Fruit fly (Drosophila melanogaster) whole organism, pupa: ENCODE data around the gene CG5196.
A peak's percentile ranks its signal among the peaks of the same experiment; 100 is the strongest.

ENCODE experiments used
- CG10348 ChIP-seq: fragments of 200-800 bp; sonication (Bioruptor generic); IDR thresholded peaks from 2 replicates; pipeline ENCODE4 v1.3.6; 2022; ENCODE audit warnings: missing biosample characterization, missing genetic modification characterization
- CG13204 ChIP-seq: fragments of 200-800 bp; sonication (Bioruptor generic); optimal IDR thresholded peaks from 2 replicates; lab custom pipeline; 2018; ENCODE audit warnings: missing biosample characterization, mild to moderate bottlenecking, missing genetic modification characterization, moderate library complexity
- CG14655 ChIP-seq: fragments of 200-800 bp; sonication (Bioruptor generic); optimal IDR thresholded peaks from 3 replicates; lab custom pipeline; 2017; ENCODE audit warnings: mild to moderate bottlenecking, missing biosample characterization, missing genetic modification reagents, missing genetic modification characterization
- CG32121 ChIP-seq: fragments of 200-800 bp; sonication (Bioruptor generic); IDR thresholded peaks from 2 replicates; pipeline ENCODE4 v1.3.6; 2022; ENCODE audit warnings: missing biosample characterization, missing genetic modification characterization
- CG34367 ChIP-seq: fragments of 200-800 bp; sonication (Bioruptor generic); optimal IDR thresholded peaks from 2 replicates; lab custom pipeline; 2018; ENCODE audit warnings: missing biosample characterization, mild to moderate bottlenecking, missing genetic modification characterization
- CG8159 ChIP-seq: fragments of 200-800 bp; sonication (Bioruptor generic); optimal IDR thresholded peaks from 3 replicates; lab custom pipeline; 2018; ENCODE audit warnings: missing biosample characterization, mild to moderate bottlenecking, missing genetic modification characterization, moderate library complexity
- EcR ChIP-seq: fragments of 200-800 bp; sonication (Bioruptor generic); optimal IDR thresholded peaks from 3 replicates; lab custom pipeline; 2019; ENCODE audit warnings: missing biosample characterization, missing genetic modification characterization, mild to moderate bottlenecking, moderate library complexity, missing genetic modification reagents
- gl ChIP-seq: fragments of 200-800 bp; sonication (Bioruptor generic); optimal IDR thresholded peaks from 2 replicates; lab custom pipeline; 2018; ENCODE audit warnings: missing biosample characterization, mild to moderate bottlenecking, missing genetic modification characterization
- rn ChIP-seq: fragments of 200-800 bp; sonication (Bioruptor generic); IDR thresholded peaks from 2 replicates; pipeline ENCODE4 v1.3.6; 2022; ENCODE audit warnings: missing biosample characterization, missing genetic modification characterization

dm6 chr3R:12375258-12375783 is 32.8 kb upstream of the CG5196 start, which contains the start of gene GstD5:
- no peak for TF ChIP-seq CG34367
- TF ChIP-seq CG14655: no peak
- TF ChIP-seq CG13204 (GFP tag; lab: Kevin White, UChicago): no peak
- TF ChIP-seq CG8159 (tag; lab: Kevin White, UChicago): no peak
- peak; percentile 76 for TF ChIP-seq EcR (GFP tag; lab: Kevin White, UChicago)
- TF ChIP-seq gl (tag; lab: Kevin White, UChicago): no peak
- TF ChIP-seq rn (GFP tag; lab: Robert Waterston, UW): no peak
- no peak for TF ChIP-seq CG10348
- no peak for TF ChIP-seq CG32121 (GFP tag; lab: Robert Waterston, UW)
